Fruit fly (Drosophila melanogaster) whole organism, prepupa: ENCODE data around the gene CG12535.
A peak's percentile ranks its signal among the peaks of the same experiment; 100 is the strongest.

Experiments
- CG11294 ChIP-seq: fragments of 200-800 bp; sonication (Bioruptor generic); IDR thresholded peaks from 2 replicates; pipeline ENCODE4 v1.3.6; 2022; ENCODE audit warnings: missing biosample characterization, missing genetic modification characterization
- CG8632 ChIP-seq: fragments of 200-800 bp; sonication (Bioruptor generic); optimal IDR thresholded peaks from 3 replicates; lab custom pipeline; 2016; ENCODE audit warnings: missing biosample characterization, missing genetic modification characterization
- Ets96B ChIP-seq: fragments of 200-800 bp; optimal IDR thresholded peaks from 2 replicates; lab custom pipeline; 2019; ENCODE audit warnings: missing biosample characterization, mild to moderate bottlenecking, missing genetic modification characterization, moderate library complexity
- Hr39 ChIP-seq: fragments of 200-800 bp; sonication (Bioruptor generic); optimal IDR thresholded peaks from 2 replicates; lab custom pipeline; 2016; ENCODE audit warnings: missing biosample characterization, missing genetic modification characterization
- Sox102F ChIP-seq: fragments of 200-800 bp; sonication (Bioruptor generic); optimal IDR thresholded peaks from 2 replicates; lab custom pipeline; 2016; ENCODE audit warnings: missing biosample characterization, mild to moderate bottlenecking, missing genetic modification characterization
- dsx ChIP-seq: fragments of 200-800 bp; optimal IDR thresholded peaks from 3 replicates; lab custom pipeline; 2019; ENCODE audit warnings: missing biosample characterization, mild to moderate bottlenecking, missing genetic modification characterization, moderate library complexity; ENCODE audit not compliant: poor library complexity, severe bottlenecking
- eg ChIP-seq: fragments of 200-800 bp; sonication (Bioruptor generic); IDR thresholded peaks from 3 replicates; pipeline ENCODE4 v1.3.6; 2022; ENCODE audit warnings: missing biosample characterization, missing genetic modification characterization
- vri ChIP-seq: fragments of 200-800 bp; sonication (Bioruptor generic); optimal IDR thresholded peaks from 3 replicates; lab custom pipeline; 2016; ENCODE audit warnings: missing biosample characterization, mild to moderate bottlenecking, missing genetic modification characterization

- TF ChIP-seq dsx (GFP tag; lab: Kevin White, UChicago) (no peak), vri (peak; percentile 79), Sox102F (GFP tag; lab: Kevin White, UChicago) (peak; percentile 75), CG8632 (GFP tag; lab: Kevin White, UChicago) (peak; percentile 45), Hr39 (peak; percentile 83), eg (GFP tag; lab: Robert Waterston, UW) (peak; percentile 80), CG11294 (GFP tag; lab: Robert Waterston, UW) (peak; percentile 36; the same call in 1 of the 2 replicates), Ets96B (tag; lab: Kevin White, UChicago) (no peak)
Observed at dm6 chrX:3380981-3381380, 67.8 kb downstream of the CG12535 start.
